Fruit fly (Drosophila melanogaster): Measurements from ENCODE around the gene CG12320.

The CG12320 gene

dm6 chr3R:18269744-18270348 lies 17.3 kb upstream of the CG12320 start:
- no peak for TF ChIP-seq CG31441 (GFP tag; IDR thresholded peaks at IDR 0.05)
- TF ChIP-seq klu (GFP tag; IDR thresholded peaks at IDR 0.05) = no peak
- peak; percentile 92 for TF ChIP-seq Ets65A (GFP tag)
- no peak for TF ChIP-seq CG11560 (tag; IDR thresholded peaks at IDR 0.05)
- no peak for TF ChIP-seq br (optimal IDR thresholded peaks at IDR 0.05)
- TF ChIP-seq Opbp (GFP tag; IDR thresholded peaks at IDR 0.05; ENCODE audit: partially characterized antibody) = no peak
- peak in 1 of 2 experiments; percentile 39 for TF ChIP-seq Dfd (GFP tag; optimal IDR thresholded peaks at IDR 0.05)
- TF ChIP-seq chm (GFP tag; IDR thresholded peaks at IDR 0.05) = no peak
- TF ChIP-seq sna (GFP tag; IDR thresholded peaks at IDR 0.05; ENCODE audit: partially characterized antibody) = 0 out of 2 replicates have a peak, but pooled peaks have one; percentile 27
- 0 out of 3 replicates have a peak, but pooled peaks have one; percentile 15 for TF ChIP-seq CG34224 (GFP tag; IDR thresholded peaks at IDR 0.05; ENCODE audit: partially characterized antibody)
- no peak for TF ChIP-seq gem (tag; optimal IDR thresholded peaks at IDR 0.05)
- no peak for TF ChIP-seq CG12659 (GFP tag; optimal IDR thresholded peaks at IDR 0.05)
- TF ChIP-seq D19A (tag; optimal IDR thresholded peaks at IDR 0.05) = no peak
- no peak for TF ChIP-seq Elba2 (GFP tag; optimal IDR thresholded peaks at IDR 0.05)
- TF ChIP-seq Ada2b (GFP tag; IDR thresholded peaks at IDR 0.05) = no peak
- no peak for TF ChIP-seq Atf6 (GFP tag; IDR thresholded peaks at IDR 0.05)
- peak; percentile 17 for TF ChIP-seq nerfin-1 (tag; optimal IDR thresholded peaks at IDR 0.05)
- no peak for TF ChIP-seq dan (GFP tag; IDR thresholded peaks at IDR 0.05)
- no peak for TF ChIP-seq sug (tag; optimal IDR thresholded peaks at IDR 0.05)
- peak; percentile 73 for TF ChIP-seq Nf-YB (GFP tag; optimal IDR thresholded peaks at IDR 0.05)
- peak; percentile 71; the same call in 1 of the 2 replicates for TF ChIP-seq seq (GFP tag; IDR thresholded peaks at IDR 0.05)
- TF ChIP-seq ewg (GFP tag; optimal IDR thresholded peaks at IDR 0.05) = peak; percentile 96
- TF ChIP-seq Ets97D (GFP tag; optimal IDR thresholded peaks at IDR 0.05) = no peak
- no peak for TF ChIP-seq Fer2 (tag; optimal IDR thresholded peaks at IDR 0.05)
- TF ChIP-seq Adf1 (GFP tag; IDR thresholded peaks at IDR 0.05) = peak; percentile 67
- TF ChIP-seq so (GFP tag; IDR thresholded peaks at IDR 0.05) = no peak
- no peak for TF ChIP-seq CG6791 (GFP tag; IDR thresholded peaks at IDR 0.05; ENCODE audit: partially characterized antibody)
- peak; percentile 90 for TF ChIP-seq Nf-YC (tag; optimal IDR thresholded peaks at IDR 0.05)
- TF ChIP-seq CG33557 (GFP tag; optimal IDR thresholded peaks at IDR 0.05) = no peak
- no peak for TF ChIP-seq CG13894 (tag; optimal IDR thresholded peaks at IDR 0.05)
- peak; percentile 42 for TF ChIP-seq Deaf1 (tag; optimal IDR thresholded peaks at IDR 0.05)
- no peak for TF ChIP-seq Myb (GFP tag; optimal IDR thresholded peaks at IDR 0.05)
- TF ChIP-seq CG4360 (GFP tag; IDR thresholded peaks at IDR 0.05) = peak; percentile 91
- TF ChIP-seq CG10959 (GFP tag; IDR thresholded peaks at IDR 0.05) = no peak
- no peak for TF ChIP-seq fd3F (GFP tag; optimal IDR thresholded peaks at IDR 0.05)

- 0 out of 2 replicates have a peak, but pooled peaks have one; percentile 25 for TF ChIP-seq CG6272 (GFP tag; IDR thresholded peaks at IDR 0.05)
- TF ChIP-seq NC2α (GFP tag; optimal IDR thresholded peaks at IDR 0.05) = no peak
- no peak for TF ChIP-seq CG15696 (tag; optimal IDR thresholded peaks at IDR 0.05)
- TF ChIP-seq Hey (tag; optimal IDR thresholded peaks at IDR 0.05) = no peak
- TF ChIP-seq CG13775 (GFP tag; optimal IDR thresholded peaks at IDR 0.05) = no peak
- peak; percentile 57 for TF ChIP-seq Adf1 (GFP tag; IDR thresholded peaks at IDR 0.05)
- no peak for TF ChIP-seq H2.0 (GFP tag; IDR thresholded peaks at IDR 0.05)
- peak; percentile 36 for TF ChIP-seq CG7271 (tag; optimal IDR thresholded peaks at IDR 0.05)
- no peak for TF ChIP-seq salm (tag; optimal IDR thresholded peaks at IDR 0.05)
- TF ChIP-seq Ets97D (GFP tag; optimal IDR thresholded peaks at IDR 0.05) = peak; percentile 48
- TF ChIP-seq Doc2 (GFP tag; IDR thresholded peaks at IDR 0.05) = no peak
- no peak for TF ChIP-seq CG12942 (GFP tag; optimal IDR thresholded peaks at IDR 0.05)
- no peak for TF ChIP-seq onecut (GFP tag; IDR thresholded peaks at IDR 0.05)
- TF ChIP-seq CG4404 (GFP tag; IDR thresholded peaks at IDR 0.05) = peak; percentile 19; the same call in 1 of the 2 replicates
- peak; percentile 33 for TF ChIP-seq cg (GFP tag; optimal IDR thresholded peaks at IDR 0.05)
- TF ChIP-seq Sin3A (optimal IDR thresholded peaks at IDR 0.05) = no peak
- peak; percentile 9; the same call in 1 of the 2 replicates for TF ChIP-seq CG43689 (GFP tag; IDR thresholded peaks at IDR 0.05)
- peak; percentile 49 for TF ChIP-seq CG15514 (GFP tag; optimal IDR thresholded peaks at IDR 0.05)
- 0 out of 2 replicates have a peak, but pooled peaks have one; percentile 20 for TF ChIP-seq Nf-YA (GFP tag; IDR thresholded peaks at IDR 0.05)
- no peak for TF ChIP-seq tgo (GFP tag; IDR thresholded peaks at IDR 0.05)
Observed at dm6 chr3R:18267489-18267888, 15.0 kb upstream of the CG12320 start, which contains the start of gene CG18599. TSS of gene CG18599 (plus strand) at chr3R:18267789.

Data from whole organism, embryonic.